Worm (Caenorhabditis elegans) whole organism, early embryonic: ENCODE measurements around the gene lgc-29.

ENCODE experiments used
- B0310.2 ChIP-seq: sonication (generic microtip); optimal IDR thresholded peaks from 2 replicates; lab custom pipeline; 2016; ENCODE audit warnings: mild to moderate bottlenecking, missing genetic modification characterization, missing compliant biosample characterization
- F13C5.2 ChIP-seq: sonication (generic microtip); optimal IDR thresholded peaks from 2 replicates; lab custom pipeline; 2017; ENCODE audit warnings: mild to moderate bottlenecking, missing genetic modification characterization, inconsistent platforms, missing compliant biosample characterization
- aly-1 ChIP-seq: sonication (generic microtip); optimal IDR thresholded peaks from 2 replicates; lab custom pipeline; 2016; ENCODE audit warnings: missing genetic modification characterization, missing compliant biosample characterization
- ama-1 ChIP-seq: fragments of 150-350 bp; optimal IDR thresholded peaks from 2 replicates; lab custom pipeline; 2014
- ceh-13 ChIP-seq: fragments of 200-800 bp; sonication (Bioruptor generic); optimal IDR thresholded peaks from 2 replicates; lab custom pipeline; 2018; ENCODE audit warnings: mild to moderate bottlenecking, missing genetic modification characterization, missing compliant biosample characterization
- ceh-36 ChIP-seq: sonication (generic microtip); optimal IDR thresholded peaks from 2 replicates; lab custom pipeline; 2016; ENCODE audit warnings: missing genetic modification characterization, inconsistent platforms, missing compliant biosample characterization
- ets-7 ChIP-seq: sonication (generic microtip); optimal IDR thresholded peaks from 2 replicates; lab custom pipeline; 2016; ENCODE audit warnings: missing genotype, missing genetic modification characterization, missing compliant biosample characterization
- flt-1 ChIP-seq: fragments of 200-800 bp; sonication (Bioruptor generic); IDR thresholded peaks from 2 replicates; pipeline ENCODE4 v1.3.6; 2022; ENCODE audit warnings: missing genetic modification characterization, missing compliant biosample characterization
- hmbx-1 ChIP-seq: sonication (generic microtip); optimal IDR thresholded peaks from 2 replicates; lab custom pipeline; 2016; ENCODE audit warnings: mild to moderate bottlenecking, missing genetic modification characterization, missing compliant biosample characterization
- hmg-4 ChIP-seq: fragments of 200-800 bp; sonication (Bioruptor generic); optimal IDR thresholded peaks from 2 replicates; lab custom pipeline; 2018; ENCODE audit warnings: mild to moderate bottlenecking, missing genetic modification characterization, missing compliant biosample characterization
- hnd-1 ChIP-seq: sonication (generic microtip); optimal IDR thresholded peaks from 2 replicates; lab custom pipeline; 2016; ENCODE audit warnings: missing genetic modification characterization, missing compliant biosample characterization
- pes-1 ChIP-seq: fragments of 200-800 bp; sonication (Bioruptor generic); IDR thresholded peaks from 2 replicates; pipeline ENCODE4 v1.3.6; 2022; ENCODE audit warnings: missing genetic modification reagents, missing genetic modification characterization, missing compliant biosample characterization
- scrt-1 ChIP-seq: fragments of 200-800 bp; sonication (Bioruptor generic); IDR thresholded peaks from 2 replicates; pipeline ENCODE4 v1.3.6; 2022; ENCODE audit warnings: missing genetic modification characterization, missing compliant biosample characterization
- sea-1 ChIP-seq: fragments of 200-800 bp; sonication (Bioruptor generic); conservative IDR thresholded peaks from 2 replicates; pipeline ENCODE4 v1.3.6; 2022; ENCODE audit warnings: missing genetic modification characterization, missing compliant biosample characterization
- tbx-11 ChIP-seq: fragments of 200-800 bp; sonication (Bioruptor generic); IDR thresholded peaks from 2 replicates; pipeline ENCODE4 v1.3.6; 2022; ENCODE audit warnings: missing genetic modification characterization, missing compliant biosample characterization
- tbx-37 ChIP-seq: fragments of 200-800 bp; sonication (Bioruptor generic); conservative IDR thresholded peaks from 2 replicates; pipeline ENCODE4 v1.3.6; 2022; ENCODE audit warnings: missing genetic modification reagents, missing genetic modification characterization, missing compliant biosample characterization
- tra-4 ChIP-seq: sonication (generic microtip); optimal IDR thresholded peaks from 2 replicates; lab custom pipeline; 2017; ENCODE audit warnings: missing genetic modification characterization, missing compliant biosample characterization

The lgc-29 gene

ce11 chrV:4114627-4115026 lies 24.2 kb upstream of the lgc-29 start, which contains the start of gene srw-133:
Gene srw-133 (minus strand): TSS chrV:4114727.
- no peak for TF ChIP-seq aly-1 (tag; lab: Kevin White, UChicago)
- TF ChIP-seq scrt-1 (GFP tag; lab: Robert Waterston, UW): no peak
- TF ChIP-seq tbx-11 (GFP tag; lab: Robert Waterston, UW): no peak

DNA sequence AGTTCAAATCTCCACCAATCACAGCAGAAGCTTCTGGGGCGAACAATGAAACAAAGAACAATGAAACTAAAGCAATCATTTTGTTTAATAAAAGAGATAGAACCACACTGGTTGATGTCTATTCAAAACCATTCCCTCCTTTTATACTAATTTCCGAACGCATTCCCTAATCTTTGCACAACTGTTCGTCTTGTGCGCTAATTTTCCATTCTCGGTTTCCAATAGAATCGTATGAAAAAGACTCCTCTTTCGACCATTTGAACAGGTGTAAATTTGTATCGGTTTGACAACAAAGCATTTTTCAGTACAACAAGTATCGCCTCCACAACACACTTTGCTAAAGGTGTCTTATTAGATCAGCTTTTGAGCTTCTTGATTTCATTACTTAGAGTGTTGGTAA lies 22.7 kb upstream of the lgc-29 start, which contains the start of gene T05B4.8:
TSS of gene T05B4.8 (minus strand) at position 101 of the 400 bp plus-strand sequence.
- TF ChIP-seq pes-1 (GFP tag; lab: Robert Waterston, UW) (no peak), sea-1 (GFP tag; lab: Robert Waterston, UW) (no peak), B0310.2 (no peak), tbx-37 (GFP tag; lab: Robert Waterston, UW) (no peak), hmbx-1 (no peak), ama-1 (lab: Kevin White, UChicago) (no peak), F13C5.2 (tag; lab: Kevin White, UChicago) (no peak), scrt-1 (GFP tag; lab: Robert Waterston, UW) (no peak), hnd-1 (no peak), ceh-13 (GFP tag; lab: Kevin White, UChicago) (no peak), ceh-36 (tag; lab: Kevin White, UChicago) (no peak)

DNA sequence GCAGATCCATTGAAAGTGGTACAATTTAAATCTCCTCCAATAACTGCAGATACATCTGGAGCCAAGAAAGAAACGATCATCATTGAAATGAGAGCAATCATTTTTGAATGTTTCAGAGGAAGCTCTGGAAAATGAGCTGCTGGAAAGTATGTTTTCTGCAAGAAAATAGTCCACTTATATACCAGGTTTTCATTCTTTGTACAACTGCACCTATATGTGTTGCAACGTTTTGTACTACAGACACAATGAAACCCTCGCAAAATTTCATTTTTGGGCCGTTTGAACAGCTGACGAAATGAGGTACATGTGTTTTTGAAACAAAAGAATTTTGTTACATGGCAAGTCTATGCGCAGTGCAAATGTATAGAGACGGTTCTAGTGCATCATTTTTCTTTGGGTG lies 20.5 kb upstream of the lgc-29 start, which contains the start of gene T05B4.9:
TSS of gene T05B4.9 (minus strand) at position 101 of the 400 bp plus-strand sequence.
- TF ChIP-seq tra-4 (tag; lab: Kevin White, UChicago) (no peak), hmbx-1 (no peak), F13C5.2 (tag; lab: Kevin White, UChicago) (no peak), tbx-37 (GFP tag; lab: Robert Waterston, UW) (no peak), sea-1 (GFP tag; lab: Robert Waterston, UW) (no peak), pes-1 (GFP tag; lab: Robert Waterston, UW) (no peak), ceh-13 (GFP tag; lab: Kevin White, UChicago) (no peak), aly-1 (tag; lab: Kevin White, UChicago) (no peak), ama-1 (lab: Kevin White, UChicago) (no peak), hnd-1 (no peak), B0310.2 (no peak), ceh-36 (tag; lab: Kevin White, UChicago) (no peak), tbx-11 (GFP tag; lab: Robert Waterston, UW) (no peak), hmg-4 (no peak), ets-7 (no peak), flt-1 (no peak), scrt-1 (GFP tag; lab: Robert Waterston, UW) (no peak)

- no peak for TF ChIP-seq aly-1 (tag; lab: Kevin White, UChicago)
- no peak for TF ChIP-seq tbx-37 (GFP tag; lab: Robert Waterston, UW)
- TF ChIP-seq scrt-1 (GFP tag; lab: Robert Waterston, UW): no peak
- no peak for TF ChIP-seq ama-1 (lab: Kevin White, UChicago)
- no peak for TF ChIP-seq ets-7
- no peak for TF ChIP-seq flt-1
- no peak for TF ChIP-seq F13C5.2 (tag; lab: Kevin White, UChicago)
These were observed 18.2 kb upstream of the lgc-29 start, which contains the start of gene T05B4.10 for ce11 chrV:4120629-4121028. Gene T05B4.10 (minus strand): TSS chrV:4120729.

ce11 chrV:4122415-4122814 lies 16.4 kb upstream of the lgc-29 start, which contains the start of gene phat-5:
Gene phat-5 (minus strand): TSS chrV:4122515.
- TF ChIP-seq tbx-11 (GFP tag; lab: Robert Waterston, UW) (no peak), hmg-4 (no peak), pes-1 (GFP tag; lab: Robert Waterston, UW) (no peak), B0310.2 (no peak), ceh-13 (GFP tag; lab: Kevin White, UChicago) (no peak), F13C5.2 (tag; lab: Kevin White, UChicago) (no peak), aly-1 (tag; lab: Kevin White, UChicago) (no peak), hmbx-1 (no peak), ets-7 (no peak), hnd-1 (no peak), tra-4 (tag; lab: Kevin White, UChicago) (no peak), ama-1 (lab: Kevin White, UChicago) (no peak)

ce11 chrV:4125552-4126084 lies 13.2 kb upstream of the lgc-29 start, which contains the start of gene T05B4.12:
Gene T05B4.12 (minus strand): TSS chrV:4126034.
- no peak for TF ChIP-seq tbx-37 (GFP tag; lab: Robert Waterston, UW)
- TF ChIP-seq hmg-4: no peak
- TF ChIP-seq ceh-13 (GFP tag; lab: Kevin White, UChicago): no peak
- TF ChIP-seq scrt-1 (GFP tag; lab: Robert Waterston, UW): no peak
- no peak for TF ChIP-seq hmbx-1
- TF ChIP-seq flt-1: no peak
- TF ChIP-seq B0310.2: no peak
- TF ChIP-seq hnd-1: no peak
- TF ChIP-seq ama-1 (lab: Kevin White, UChicago): no peak
- TF ChIP-seq aly-1 (tag; lab: Kevin White, UChicago): no peak
- TF ChIP-seq F13C5.2 (tag; lab: Kevin White, UChicago): no peak
- no peak for TF ChIP-seq ceh-36 (tag; lab: Kevin White, UChicago)
- no peak for TF ChIP-seq tbx-11 (GFP tag; lab: Robert Waterston, UW)
- TF ChIP-seq sea-1 (GFP tag; lab: Robert Waterston, UW): no peak
- no peak for TF ChIP-seq pes-1 (GFP tag; lab: Robert Waterston, UW)
- TF ChIP-seq ets-7: no peak

- TF ChIP-seq aly-1 (tag; lab: Kevin White, UChicago) (no peak), ceh-36 (tag; lab: Kevin White, UChicago) (no peak), hmbx-1 (no peak), scrt-1 (GFP tag; lab: Robert Waterston, UW) (no peak), sea-1 (GFP tag; lab: Robert Waterston, UW) (no peak), ceh-13 (GFP tag; lab: Kevin White, UChicago) (no peak), tbx-11 (GFP tag; lab: Robert Waterston, UW) (no peak)
These were observed 11.4 kb upstream of the lgc-29 start, which contains the start of gene T05B4.13 for ce11 chrV:4127435-4127834. Gene T05B4.13 (minus strand): TSS chrV:4127535.
